Worm (Caenorhabditis elegans) whole organism, L4 larva: ENCODE results near the gene F35F10.6.

Source experiments
- F37D6.2 ChIP-seq: sonication (generic microtip); optimal IDR thresholded peaks from 2 replicates; lab custom pipeline; 2016; ENCODE audit warnings: mild to moderate bottlenecking, missing genetic modification characterization, missing compliant biosample characterization
- Y105C5A.15 ChIP-seq: fragments of 200-800 bp; sonication (Bioruptor generic); IDR thresholded peaks from 2 replicates; pipeline ENCODE4 v1.3.6; 2022; ENCODE audit warnings: missing genetic modification characterization, missing compliant biosample characterization
- ZK337.2 ChIP-seq: fragments of 200-800 bp; sonication (Bioruptor generic); IDR thresholded peaks from 2 replicates; pipeline ENCODE4 v1.3.6; 2022; ENCODE audit warnings: missing genetic modification reagents, missing genetic modification characterization, missing compliant biosample characterization
- ZK546.5 ChIP-seq, 2 experiments: sonication (generic microtip); optimal IDR thresholded peaks; 2 replicates each; lab custom pipeline; 2017; ENCODE audit warnings: missing biosample characterization in 2 of 2, missing genetic modification characterization in 2 of 2
- aha-1 ChIP-seq: fragments of 150-350 bp; peaks from one replicate; lab custom pipeline; 2014; ENCODE audit warnings: missing biosample characterization, missing genetic modification characterization
- attf-4 ChIP-seq: sonication (generic microtip); optimal IDR thresholded peaks from 3 replicates; lab custom pipeline; 2017; ENCODE audit warnings: missing biosample characterization, missing genetic modification characterization
- ceh-20 ChIP-seq: fragments of 200-800 bp; sonication (Bioruptor generic); IDR thresholded peaks from 2 replicates; pipeline ENCODE4 v1.3.6; 2022; ENCODE audit warnings: missing genetic modification reagents, missing genetic modification characterization, missing compliant biosample characterization
- ceh-28 ChIP-seq: fragments of 150-350 bp; optimal IDR thresholded peaks from 2 replicates; lab custom pipeline; 2014; ENCODE audit warnings: missing biosample characterization, missing genetic modification reagents, missing genetic modification characterization
- ceh-44 ChIP-seq: fragments of 200-800 bp; sonication (Bioruptor generic); IDR thresholded peaks from 2 replicates; pipeline ENCODE4 v1.3.6; 2022; ENCODE audit warnings: missing genetic modification reagents, missing genetic modification characterization, missing compliant biosample characterization
- ceh-82 ChIP-seq: sonication (generic microtip); optimal IDR thresholded peaks from 2 replicates; lab custom pipeline; 2017; ENCODE audit warnings: missing biosample characterization, missing genetic modification characterization
- dmd-6 ChIP-seq: fragments of 200-800 bp; sonication (Bioruptor generic); IDR thresholded peaks from 2 replicates; pipeline ENCODE4 v1.3.6; 2022; ENCODE audit warnings: missing genetic modification reagents, missing genetic modification characterization, missing compliant biosample characterization
- dmd-8 ChIP-seq: fragments of 200-800 bp; sonication (Bioruptor generic); IDR thresholded peaks from 2 replicates; pipeline ENCODE4 v1.3.6; 2022; ENCODE audit warnings: missing genetic modification characterization, missing compliant biosample characterization
- egl-43 ChIP-seq: fragments of 200-800 bp; sonication (Bioruptor generic); IDR thresholded peaks from 2 replicates; pipeline ENCODE4 v1.3.6; 2022; ENCODE audit warnings: missing genetic modification reagents, missing genetic modification characterization, missing compliant biosample characterization
- fkh-10 ChIP-seq: fragments of 150-350 bp; optimal IDR thresholded peaks from 2 replicates; lab custom pipeline; 2014; ENCODE audit warnings: missing biosample characterization, missing genetic modification reagents, missing genetic modification characterization
- fos-1 ChIP-seq: fragments of 150-350 bp; optimal IDR thresholded peaks from 2 replicates; lab custom pipeline; 2014; ENCODE audit warnings: missing biosample characterization, missing genetic modification characterization
- hlh-11 ChIP-seq: fragments of 200-800 bp; sonication (Bioruptor generic); optimal IDR thresholded peaks from 2 replicates; lab custom pipeline; 2018; ENCODE audit warnings: mild to moderate bottlenecking, missing genetic modification characterization, missing compliant biosample characterization
- hlh-30 ChIP-seq: sonication (generic microtip); optimal IDR thresholded peaks from 2 replicates; lab custom pipeline; 2017; ENCODE audit warnings: antibody characterized with exemption, mild to moderate bottlenecking, missing genetic modification characterization, missing compliant biosample characterization; ENCODE audit not compliant: insufficient read depth
- lim-7 ChIP-seq: fragments of 200-800 bp; sonication (Bioruptor generic); IDR thresholded peaks from 2 replicates; pipeline ENCODE4 v1.3.6; 2022; ENCODE audit warnings: missing genetic modification characterization, missing compliant biosample characterization
- lin-15B ChIP-seq: fragments of 150-350 bp; sonication (generic microtip); optimal IDR thresholded peaks from 3 replicates; lab custom pipeline; 2014; ENCODE audit warnings: missing biosample characterization, missing genetic modification characterization
- lir-3 ChIP-seq: sonication (generic microtip); optimal IDR thresholded peaks from 2 replicates; lab custom pipeline; 2016; ENCODE audit warnings: mild to moderate bottlenecking, missing genetic modification characterization, missing compliant biosample characterization
- madf-5 ChIP-seq, 2 experiments: fragments of 200-800 bp; sonication (Bioruptor generic); IDR thresholded peaks; 2 replicates each; pipeline ENCODE4 v1.3.6; 2022; ENCODE audit warnings: missing compliant biosample characterization in 2 of 2, missing genetic modification characterization in 2 of 2
- mdl-1 ChIP-seq, 2 experiments: fragments of 150-350 bp in 1 of 2; sonication (generic microtip) in 1 of 2; optimal IDR thresholded peaks; 2 replicates each; lab custom pipeline; 2014 to 2017; ENCODE audit warnings: missing biosample characterization in 2 of 2, missing genetic modification characterization in 2 of 2
- mdt-29 ChIP-seq: fragments of 200-800 bp; sonication (Bioruptor generic); IDR thresholded peaks from 2 replicates; pipeline ENCODE4 v1.3.6; 2022; ENCODE audit warnings: missing genetic modification reagents, missing genetic modification characterization, missing compliant biosample characterization
- mxl-2 ChIP-seq: fragments of 200-800 bp; sonication (Bioruptor generic); conservative IDR thresholded peaks from 2 replicates; pipeline ENCODE4 v1.3.6; 2022; ENCODE audit warnings: missing genetic modification reagents, missing genetic modification characterization, missing compliant biosample characterization
- nhr-10 ChIP-seq: fragments of 150-350 bp; optimal IDR thresholded peaks from 2 replicates; lab custom pipeline; 2014; ENCODE audit warnings: missing biosample characterization, missing genetic modification characterization
- nhr-28 ChIP-seq: fragments of 150-350 bp; optimal IDR thresholded peaks from 2 replicates; lab custom pipeline; 2014; ENCODE audit warnings: missing biosample characterization, missing genetic modification characterization
- nhr-48 ChIP-seq: sonication (generic microtip); optimal IDR thresholded peaks from 2 replicates; lab custom pipeline; 2016; ENCODE audit warnings: mild to moderate bottlenecking, missing genetic modification characterization, missing compliant biosample characterization
- nhr-76 ChIP-seq: fragments of 150-350 bp; optimal IDR thresholded peaks from 2 replicates; lab custom pipeline; 2014; ENCODE audit warnings: missing biosample characterization, missing genetic modification characterization
- pha-4 ChIP-seq, 2 experiments: fragments of 150-350 bp in 1 of 2; fragments of 200-800 bp in 1 of 2; sonication (Bioruptor generic) in 1 of 2; IDR thresholded peaks in 1 of 2; optimal IDR thresholded peaks in 1 of 2; 2 replicates each; pipeline versions ENCODE4 v1.3.6 to Lab custom; 2014 to 2022; ENCODE audit warnings: missing genetic modification characterization in 2 of 2, missing genetic modification reagents in 2 of 2, missing biosample characterization in 1 of 2, missing compliant biosample characterization in 1 of 2
- set-16 ChIP-seq: fragments of 200-800 bp; sonication (Bioruptor generic); IDR thresholded peaks from 2 replicates; pipeline ENCODE4 v1.3.6; 2022; ENCODE audit warnings: missing genetic modification reagents, missing genetic modification characterization, missing compliant biosample characterization
- skn-1 ChIP-seq: fragments of 150-350 bp; optimal IDR thresholded peaks from 2 replicates; lab custom pipeline; 2014; ENCODE audit warnings: missing biosample characterization, missing genetic modification characterization
- snpc-1.2 ChIP-seq: fragments of 200-800 bp; sonication (Bioruptor generic); IDR thresholded peaks from 2 replicates; pipeline ENCODE4 v1.3.6; 2022; ENCODE audit warnings: missing genetic modification reagents, missing genetic modification characterization, missing compliant biosample characterization
- spr-1 ChIP-seq: sonication (generic microtip); optimal IDR thresholded peaks from 2 replicates; lab custom pipeline; 2016; ENCODE audit warnings: mild to moderate bottlenecking, missing genetic modification characterization, missing compliant biosample characterization
- tag-97 ChIP-seq: fragments of 200-800 bp; sonication (Bioruptor generic); IDR thresholded peaks from 2 replicates; pipeline ENCODE4 v1.3.6; 2022; ENCODE audit warnings: missing genetic modification characterization, missing compliant biosample characterization
- unc-39 ChIP-seq: sonication (generic microtip); optimal IDR thresholded peaks from 2 replicates; lab custom pipeline; 2017; ENCODE audit warnings: missing biosample characterization, missing genetic modification characterization
- unc-62 ChIP-seq, 3 experiments: fragments of 150-350 bp in 1 of 3; sonication (generic microtip); optimal IDR thresholded peaks in 2 of 3; peaks in 1 of 3; 1 replicate in 1 of 3; 2 replicates in 2 of 3; lab custom pipeline; 2014 to 2017; ENCODE audit warnings: missing biosample characterization in 3 of 3, missing genetic modification characterization in 3 of 3, missing genetic modification reagents in 3 of 3, missing genotype in 1 of 3
- zag-1 ChIP-seq: fragments of 150-350 bp; optimal IDR thresholded peaks from 2 replicates; lab custom pipeline; 2014; ENCODE audit warnings: missing biosample characterization, missing genetic modification characterization
- ztf-11 ChIP-seq: fragments of 150-350 bp; optimal IDR thresholded peaks from 2 replicates; lab custom pipeline; 2014; ENCODE audit warnings: missing biosample characterization, missing genetic modification characterization

Gene F35F10.6

ce11 chrV:3289267-3289666 lies at the start of gene F35F10.6:
F35F10.6 (minus strand) TSS chrV:3289367.
- TF ChIP-seq ceh-44, result no peak
- no peak for TF ChIP-seq nhr-10 (tag; lab: Kevin White, UChicago)
- no peak for TF ChIP-seq mxl-2 (GFP tag; lab: Robert Waterston, UW)
- no peak for TF ChIP-seq hlh-11 (tag; lab: Kevin White, UChicago)
- TF ChIP-seq nhr-48 (tag; lab: Kevin White, UChicago), result no peak
- TF ChIP-seq snpc-1.2 (GFP tag; lab: Robert Waterston, UW), result no peak
- no peak for TF ChIP-seq spr-1
- no peak for TF ChIP-seq ceh-28
- no peak for TF ChIP-seq hlh-30 (tag; lab: Kevin White, UChicago)
- no peak for TF ChIP-seq unc-39 (tag; lab: Kevin White, UChicago)
- TF ChIP-seq Y105C5A.15, result no peak
- no peak for TF ChIP-seq lir-3 (tag; lab: Kevin White, UChicago)
- TF ChIP-seq lim-7 (GFP tag; lab: Robert Waterston, UW), result no peak
- no peak for TF ChIP-seq nhr-28 (tag; lab: Kevin White, UChicago)
- TF ChIP-seq ZK546.5 (tag; optimal IDR thresholded peaks at IDR 0.05; lab: Kevin White, UChicago), result no peak

DNA sequence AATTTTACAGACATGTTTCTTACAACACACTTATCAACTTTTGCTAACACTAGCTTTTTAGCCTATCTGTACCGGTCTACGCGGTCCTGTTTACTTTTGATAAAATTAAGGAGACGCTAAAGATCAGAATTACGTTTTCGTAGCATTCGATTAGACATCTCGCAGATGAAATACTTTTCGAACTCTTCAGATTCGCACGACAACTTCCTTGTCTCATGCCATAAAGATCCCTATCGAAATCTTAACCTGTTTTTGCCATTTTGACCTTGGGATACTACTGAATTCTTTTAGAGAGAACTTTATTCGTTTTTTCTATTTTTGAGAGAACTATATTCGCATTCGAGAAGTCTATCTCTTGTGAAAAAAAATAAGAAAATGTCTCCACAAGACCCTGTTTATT lies 44.2 kb upstream of the F35F10.6 start, which contains the start of gene C17B7.5:
TSS of gene C17B7.5 (plus strand) at position 301 of the 400 bp plus-strand sequence.
- TF ChIP-seq nhr-76 (tag; lab: Kevin White, UChicago) (no peak), ceh-82 (tag; lab: Kevin White, UChicago) (no peak), ceh-20 (GFP tag; lab: Robert Waterston, UW) (no peak), dmd-6 (GFP tag; lab: Robert Waterston, UW) (no peak), madf-5 (GFP tag; IDR thresholded peaks at IDR 0.05; lab: Robert Waterston, UW) (no peak), egl-43 (GFP tag; lab: Robert Waterston, UW) (no peak), mdt-29 (GFP tag; lab: Robert Waterston, UW) (no peak), skn-1 (no peak), zag-1 (no peak), lin-15B (tag; lab: Kevin White, UChicago) (no peak)

DNA sequence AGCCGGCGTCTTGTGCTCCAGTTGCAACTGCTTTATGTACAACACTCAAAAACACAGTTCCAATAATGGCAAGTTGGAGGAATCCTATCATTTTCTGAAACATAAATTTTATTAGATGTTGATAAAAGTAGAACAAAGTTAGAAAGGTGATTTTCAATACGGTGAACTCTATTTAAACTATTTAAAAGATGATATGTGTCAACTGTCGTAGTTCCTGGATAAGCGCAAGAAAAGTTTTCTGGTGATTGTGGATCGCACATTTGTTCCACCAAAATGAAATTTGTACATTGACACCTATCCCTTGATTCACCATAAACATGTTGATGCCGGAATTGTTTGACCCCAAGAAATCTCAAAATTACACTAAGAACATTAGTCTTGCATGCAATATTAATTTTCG lies 42.9 kb upstream of the F35F10.6 start, which contains the start of gene C17B7.9:
TSS of gene C17B7.9 (minus strand) at position 101 of the 400 bp plus-strand sequence.
- TF ChIP-seq unc-39 (tag; lab: Kevin White, UChicago), result no peak
- TF ChIP-seq pha-4 (GFP tag; IDR thresholded peaks at IDR 0.05; lab: Robert Waterston, UW), result no peak
- TF ChIP-seq pha-4 (tag; optimal IDR thresholded peaks at IDR 0.05; lab: Kevin White, UChicago), result no peak
- TF ChIP-seq attf-4, result no peak
- no peak for TF ChIP-seq zag-1
- TF ChIP-seq dmd-8 (GFP tag; lab: Robert Waterston, UW), result no peak
- no peak for TF ChIP-seq unc-62 (GFP tag; optimal IDR thresholded peaks at IDR 0.05 in 1 of 2; lab: Kevin White, UChicago)
- no peak for TF ChIP-seq unc-62 (tag; optimal IDR thresholded peaks at IDR 0.05; lab: Kevin White, UChicago)
- no peak for TF ChIP-seq fkh-10 (GFP tag; lab: Kevin White, UChicago)
- no peak for TF ChIP-seq tag-97
- no peak for TF ChIP-seq mdl-1 (tag; optimal IDR thresholded peaks at IDR 0.05; lab: Kevin White, UChicago)
- TF ChIP-seq Y105C5A.15, result no peak
- no peak for TF ChIP-seq F37D6.2 (tag; lab: Kevin White, UChicago)
- no peak for TF ChIP-seq aha-1 (tag; lab: Kevin White, UChicago)
- no peak for TF ChIP-seq ztf-11 (tag; lab: Kevin White, UChicago)
- TF ChIP-seq fos-1 (tag; lab: Kevin White, UChicago), result no peak
- TF ChIP-seq ZK337.2 (GFP tag; lab: Robert Waterston, UW), result no peak
- no peak for TF ChIP-seq set-16
